Worm (Caenorhabditis elegans) whole organism, L2 larva: Measurements from ENCODE around the gene mrps-22.

Experiments used
- fos-1 ChIP-seq: fragments of 150-350 bp; optimal IDR thresholded peaks from 2 replicates; lab custom pipeline; 2014; ENCODE audit warnings: missing biosample characterization, missing genetic modification characterization
- gmeb-1 ChIP-seq: fragments of 150-350 bp; optimal IDR thresholded peaks from 2 replicates; lab custom pipeline; 2014; ENCODE audit warnings: missing biosample characterization, missing genetic modification characterization

Gene mrps-22

ce11 chrII:10630944-10631343 lies 48.5 kb downstream of the mrps-22 start:
- TF ChIP-seq gmeb-1 (tag; lab: Kevin White, UChicago) (no peak), fos-1 (peak; percentile 55)
